Fruit fly (Drosophila melanogaster) whole organism, embryonic: ENCODE results near the gene CG7582.

Experiments
- Abd-B ChIP-seq: fragments of 200-800 bp; sonication (Bioruptor generic); optimal IDR thresholded peaks from 2 replicates; lab custom pipeline; 2018; ENCODE audit warnings: missing biosample characterization, mild to moderate bottlenecking, missing genetic modification characterization, moderate library complexity
- Aef1 ChIP-seq: fragments of 200-800 bp; sonication (Bioruptor generic); IDR thresholded peaks from 3 replicates; pipeline ENCODE4 v1.3.6; 2022; ENCODE audit warnings: missing biosample characterization, missing genetic modification characterization
- Bdp1 ChIP-seq: fragments of 200-800 bp; sonication (Bioruptor generic); optimal IDR thresholded peaks from 3 replicates; lab custom pipeline; 2016; ENCODE audit warnings: missing biosample characterization, missing genetic modification characterization
- Blimp-1 ChIP-seq: fragments of 200-800 bp; sonication (Bioruptor generic); optimal IDR thresholded peaks from 3 replicates; lab custom pipeline; 2018; ENCODE audit warnings: missing biosample characterization, missing genetic modification characterization, mild to moderate bottlenecking, moderate library complexity, missing genetic modification reagents
- CG10321 ChIP-seq: fragments of 200-800 bp; sonication (Bioruptor generic); IDR thresholded peaks from 2 replicates; pipeline ENCODE4 v1.3.6; 2022; ENCODE audit warnings: missing biosample characterization, missing genetic modification characterization
- CG11247 ChIP-seq: fragments of 200-800 bp; sonication (Bioruptor generic); IDR thresholded peaks from 2 replicates; pipeline ENCODE4 v1.3.6; 2022; ENCODE audit warnings: missing biosample characterization, missing genetic modification characterization
- CG11695 ChIP-seq: fragments of 200-800 bp; sonication (Bioruptor generic); IDR thresholded peaks from 3 replicates; pipeline ENCODE4 v1.3.6; 2022; ENCODE audit warnings: missing biosample characterization, missing genetic modification characterization
- CG12942 ChIP-seq: fragments of 200-800 bp; sonication (Bioruptor generic); optimal IDR thresholded peaks from 3 replicates; lab custom pipeline; 2016; ENCODE audit warnings: missing biosample characterization, missing genetic modification characterization
- CG14441 ChIP-seq: fragments of 200-800 bp; sonication (Bioruptor generic); IDR thresholded peaks from 2 replicates; pipeline ENCODE4 v1.3.6; 2022; ENCODE audit warnings: missing biosample characterization, missing genetic modification characterization
- CG15601 ChIP-seq: fragments of 200-800 bp; sonication (Bioruptor generic); optimal IDR thresholded peaks from 3 replicates; lab custom pipeline; 2019; ENCODE audit warnings: missing biosample characterization, mild to moderate bottlenecking, missing genetic modification characterization, moderate library complexity
- CG1602 ChIP-seq: fragments of 200-800 bp; sonication (Bioruptor generic); optimal IDR thresholded peaks from 3 replicates; lab custom pipeline; 2016; ENCODE audit warnings: missing biosample characterization, missing genetic modification characterization
- CG1603 ChIP-seq: fragments of 200-800 bp; sonication (Bioruptor generic); optimal IDR thresholded peaks from 2 replicates; lab custom pipeline; 2019; ENCODE audit warnings: missing biosample characterization, mild to moderate bottlenecking, missing genetic modification characterization, moderate library complexity
- CG30403 ChIP-seq: fragments of 200-800 bp; sonication (Bioruptor generic); optimal IDR thresholded peaks from 3 replicates; lab custom pipeline; 2016; ENCODE audit warnings: missing biosample characterization, missing genetic modification characterization
- CG31441 ChIP-seq: fragments of 200-800 bp; sonication (Bioruptor generic); IDR thresholded peaks from 2 replicates; pipeline ENCODE4 v1.3.6; 2022; ENCODE audit warnings: missing biosample characterization, missing genetic modification characterization
- CG6254 ChIP-seq: fragments of 200-800 bp; sonication (Bioruptor generic); optimal IDR thresholded peaks from 3 replicates; lab custom pipeline; 2017; ENCODE audit warnings: mild to moderate bottlenecking, missing biosample characterization, missing genetic modification reagents, missing genetic modification characterization
- CG6689 ChIP-seq: fragments of 200-800 bp; sonication (Bioruptor generic); IDR thresholded peaks from 2 replicates; pipeline ENCODE4 v1.3.6; 2022; ENCODE audit warnings: missing biosample characterization, missing genetic modification characterization
- CG8388 ChIP-seq: fragments of 200-800 bp; sonication (Bioruptor generic); optimal IDR thresholded peaks from 2 replicates; lab custom pipeline; 2019; ENCODE audit warnings: missing biosample characterization, mild to moderate bottlenecking, missing genetic modification characterization, moderate library complexity
- Ets65A ChIP-seq: fragments of 200-800 bp; sonication (Bioruptor generic); peaks from one replicate; lab custom pipeline; 2016; ENCODE audit warnings: missing biosample characterization, missing genetic modification characterization
- Fer3 ChIP-seq: fragments of 200-800 bp; sonication (Bioruptor generic); optimal IDR thresholded peaks from 2 replicates; lab custom pipeline; 2018; ENCODE audit warnings: missing biosample characterization, mild to moderate bottlenecking, missing genetic modification characterization, moderate library complexity
- H2.0 ChIP-seq: fragments of 200-800 bp; sonication (Bioruptor generic); IDR thresholded peaks from 2 replicates; pipeline ENCODE4 v1.3.6; 2022; ENCODE audit warnings: missing biosample characterization, missing genetic modification characterization
- HLH3B ChIP-seq: fragments of 200-800 bp; sonication (Bioruptor generic); IDR thresholded peaks from 2 replicates; pipeline ENCODE4 v1.3.6; 2022; ENCODE audit warnings: missing biosample characterization, missing genetic modification characterization
- HLHmδ ChIP-seq: fragments of 200-800 bp; sonication (Bioruptor generic); optimal IDR thresholded peaks from 2 replicates; lab custom pipeline; 2018; ENCODE audit warnings: missing biosample characterization, mild to moderate bottlenecking, missing genetic modification characterization, moderate library complexity
- Hr51 ChIP-seq, 2 experiments: fragments of 200-800 bp; sonication (Bioruptor generic); optimal IDR thresholded peaks; 2 replicates in 1 of 2; 3 replicates in 1 of 2; lab custom pipeline; 2016 to 2018; ENCODE audit warnings: missing biosample characterization in 2 of 2, missing genetic modification characterization in 2 of 2, mild to moderate bottlenecking in 1 of 2, moderate library complexity in 1 of 2
- Hr78 ChIP-seq, 2 experiments: fragments of 200-800 bp in 1 of 2; fragments of >200 bp in 1 of 2; sonication (Bioruptor generic) in 1 of 2; optimal IDR thresholded peaks; 2 replicates each; lab custom pipeline; 2017 to 2019; ENCODE audit warnings: missing biosample characterization in 2 of 2, missing genetic modification characterization in 2 of 2, mild to moderate bottlenecking in 1 of 2, moderate library complexity in 1 of 2
- Myb ChIP-seq: fragments of 200-800 bp; sonication (Bioruptor generic); optimal IDR thresholded peaks from 2 replicates; lab custom pipeline; 2016; ENCODE audit warnings: missing biosample characterization, missing genetic modification characterization
- Nf-YA ChIP-seq: fragments of 200-800 bp; sonication (Bioruptor generic); IDR thresholded peaks from 2 replicates; pipeline ENCODE4 v1.3.6; 2022; ENCODE audit warnings: missing biosample characterization, missing genetic modification characterization
- Six4 ChIP-seq: fragments of 200-800 bp; sonication (Bioruptor generic); optimal IDR thresholded peaks from 2 replicates; lab custom pipeline; 2016; ENCODE audit warnings: missing biosample characterization, missing genetic modification characterization
- Ssrp ChIP-seq: fragments of 200-800 bp; sonication (Bioruptor generic); optimal IDR thresholded peaks from 2 replicates; lab custom pipeline; 2018; ENCODE audit warnings: missing biosample characterization, mild to moderate bottlenecking, missing genetic modification characterization, moderate library complexity
- Stat92E ChIP-seq, 3 experiments: fragments of >200 bp in 2 of 3; fragments of 200-800 bp in 1 of 3; sonication (Bioruptor generic) in 1 of 3; optimal IDR thresholded peaks; 2 replicates each; lab custom pipeline; 2017 to 2019; ENCODE audit warnings: missing biosample characterization in 3 of 3, missing genetic modification characterization in 3 of 3, mild to moderate bottlenecking in 1 of 3, moderate library complexity in 1 of 3
- Xbp1 ChIP-seq: fragments of 200-800 bp; sonication (Bioruptor generic); optimal IDR thresholded peaks from 3 replicates; lab custom pipeline; 2016; ENCODE audit warnings: missing biosample characterization, mild to moderate bottlenecking, missing genetic modification characterization
- ase ChIP-seq: fragments of 200-800 bp; sonication (Bioruptor generic); IDR thresholded peaks from 3 replicates; pipeline ENCODE4 v1.3.6; 2022; ENCODE audit warnings: missing biosample characterization, missing genetic modification characterization
- croc ChIP-seq: fragments of 200-800 bp; sonication (Bioruptor generic); conservative IDR thresholded peaks from 3 replicates; pipeline ENCODE4 v1.3.6; 2022; ENCODE audit warnings: missing biosample characterization, missing genetic modification characterization
- dan ChIP-seq: fragments of 200-800 bp; sonication (Bioruptor generic); IDR thresholded peaks from 2 replicates; pipeline ENCODE4 v1.3.6; 2022; ENCODE audit warnings: missing biosample characterization, missing genetic modification characterization
- dmrt99B ChIP-seq: fragments of 200-800 bp; sonication (Bioruptor generic); optimal IDR thresholded peaks from 2 replicates; lab custom pipeline; 2018; ENCODE audit warnings: missing biosample characterization, mild to moderate bottlenecking, missing genetic modification characterization, moderate library complexity
- esg ChIP-seq: fragments of 200-800 bp; sonication (Bioruptor generic); conservative IDR thresholded peaks from 2 replicates; pipeline ENCODE4 v1.3.6; 2022; ENCODE audit warnings: missing biosample characterization, missing genetic modification characterization
- fd96Cb ChIP-seq: fragments of 200-800 bp; sonication (Bioruptor generic); optimal IDR thresholded peaks from 2 replicates; lab custom pipeline; 2018; ENCODE audit warnings: missing biosample characterization, mild to moderate bottlenecking, missing genetic modification characterization, moderate library complexity
- maf-S ChIP-seq: fragments of 200-800 bp; sonication (Bioruptor generic); optimal IDR thresholded peaks from 2 replicates; lab custom pipeline; 2016; ENCODE audit warnings: missing biosample characterization, missing genetic modification characterization
- onecut ChIP-seq: fragments of 200-800 bp; sonication (Bioruptor generic); IDR thresholded peaks from 2 replicates; pipeline ENCODE4 v1.3.6; 2022; ENCODE audit warnings: missing biosample characterization, missing genetic modification characterization
- pan ChIP-seq, 4 experiments: fragments of >200 bp in 3 of 4; fragments of 200-800 bp in 1 of 4; sonication (Bioruptor generic) in 1 of 4; optimal IDR thresholded peaks in 3 of 4; IDR thresholded peaks in 1 of 4; 2 replicates each; pipeline versions ENCODE4 v1.3.6 to Lab custom; 2017 to 2022; ENCODE audit warnings: missing biosample characterization in 2 of 4, missing genetic modification characterization in 2 of 4, mixed read lengths in 1 of 4
- pum ChIP-seq: fragments of 200-800 bp; sonication (Bioruptor generic); optimal IDR thresholded peaks from 2 replicates; lab custom pipeline; 2016; ENCODE audit warnings: missing biosample characterization, missing genetic modification characterization
- ro ChIP-seq: fragments of 200-800 bp; sonication (Bioruptor generic); IDR thresholded peaks from 2 replicates; pipeline ENCODE4 v1.3.6; 2022; ENCODE audit warnings: missing biosample characterization, missing genetic modification characterization
- row ChIP-seq: fragments of 200-800 bp; sonication (Bioruptor generic); IDR thresholded peaks from 3 replicates; pipeline ENCODE4 v1.3.6; 2022; ENCODE audit warnings: missing biosample characterization, missing genetic modification characterization
- salm ChIP-seq: fragments of 200-800 bp; sonication (Bioruptor generic); optimal IDR thresholded peaks from 2 replicates; lab custom pipeline; 2018; ENCODE audit warnings: missing biosample characterization, mild to moderate bottlenecking, missing genetic modification characterization
- sens ChIP-seq: fragments of 200-800 bp; sonication (Bioruptor generic); peaks from one replicate; lab custom pipeline; 2016; ENCODE audit warnings: missing biosample characterization, missing genetic modification characterization
- seq ChIP-seq: fragments of 200-800 bp; sonication (Bioruptor generic); IDR thresholded peaks from 2 replicates; pipeline ENCODE4 v1.3.6; 2022; ENCODE audit warnings: missing biosample characterization, missing genetic modification characterization
- sima ChIP-seq: fragments of 200-800 bp; sonication (Bioruptor generic); optimal IDR thresholded peaks from 2 replicates; lab custom pipeline; 2016; ENCODE audit warnings: missing biosample characterization, missing genetic modification characterization
- ttk ChIP-seq: fragments of 200-800 bp; sonication (Bioruptor generic); IDR thresholded peaks from 2 replicates; pipeline ENCODE4 v2.1.2; 2022; ENCODE audit warnings: missing biosample characterization, missing genetic modification characterization

The CG7582 gene

DNA sequence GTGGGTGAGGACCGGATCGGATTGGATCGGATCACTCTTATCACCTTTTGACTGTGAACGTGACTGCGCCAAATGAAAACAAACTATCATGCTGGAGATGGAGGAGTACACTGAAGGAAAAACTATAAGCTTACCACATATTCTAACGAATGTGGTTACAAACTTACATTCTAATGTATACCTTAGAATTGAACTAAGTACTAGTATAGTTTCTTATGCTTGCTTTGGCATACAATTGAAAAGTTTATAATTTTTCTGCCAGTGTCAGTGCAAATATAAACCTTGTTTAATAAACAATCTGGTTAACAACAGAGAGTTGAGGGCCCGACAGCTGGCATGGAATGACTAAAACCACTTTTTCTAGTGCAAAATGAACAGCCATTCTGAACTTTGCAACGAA, 35.4 kb upstream of the CG7582 start (continued):
- TF ChIP-seq croc (GFP tag; lab: Robert Waterston, UW) = peak; percentile 21; the same call in 1 of the 3 replicates
- TF ChIP-seq CG14441 = no peak
- TF ChIP-seq Myb (GFP tag; lab: Kevin White, UChicago) = no peak
- TF ChIP-seq row (GFP tag; lab: Robert Waterston, UW) = peak; percentile 47
- TF ChIP-seq H2.0 (GFP tag; lab: Robert Waterston, UW) = peak; percentile 42; the same call in 1 of the 2 replicates
- TF ChIP-seq HLHmδ = no peak
- TF ChIP-seq dmrt99B = peak; percentile 74
- TF ChIP-seq Stat92E (GFP tag; optimal IDR thresholded peaks at IDR 0.05; lab: Kevin White, UChicago) = no peak
- peak; percentile 48 for TF ChIP-seq Ssrp (tag; lab: Kevin White, UChicago)
- peak; percentile 53 for TF ChIP-seq CG8388 (GFP tag; lab: Kevin White, UChicago)
- TF ChIP-seq CG11695 = no peak
- TF ChIP-seq Fer3 (tag; lab: Kevin White, UChicago) = peak; percentile 3
- TF ChIP-seq CG12942 (GFP tag; lab: Kevin White, UChicago) = peak; percentile 14
- peak; percentile 49 for TF ChIP-seq CG30403 (GFP tag; lab: Kevin White, UChicago)
- no peak for TF ChIP-seq CG1602 (GFP tag; lab: Kevin White, UChicago)
- peak; percentile 14 for TF ChIP-seq Ets65A (GFP tag; lab: Kevin White, UChicago)
- TF ChIP-seq Nf-YA = 0 out of 2 replicates have a peak, but pooled peaks have one; percentile 19
- peak; percentile 32 for TF ChIP-seq salm (tag; lab: Kevin White, UChicago)
- peak; percentile 0 for TF ChIP-seq CG15601 (tag; lab: Kevin White, UChicago)
- no peak for TF ChIP-seq CG11247 (GFP tag; lab: Robert Waterston, UW)
- no peak for TF ChIP-seq dan (GFP tag; lab: Robert Waterston, UW)
- peak; percentile 45 for TF ChIP-seq fd96Cb
- TF ChIP-seq pum = peak; percentile 6
- TF ChIP-seq CG31441 = no peak
- TF ChIP-seq sima (GFP tag; lab: Kevin White, UChicago) = no peak
- TF ChIP-seq CG6254 (GFP tag; lab: Kevin White, UChicago) = no peak
- no peak for TF ChIP-seq Bdp1 (GFP tag; lab: Kevin White, UChicago)
- TF ChIP-seq Blimp-1 (GFP tag; lab: Kevin White, UChicago) = peak; percentile 43
- TF ChIP-seq Aef1 = no peak
- peak; percentile 5 for TF ChIP-seq Six4 (GFP tag; lab: Kevin White, UChicago)
- TF ChIP-seq Xbp1 (GFP tag; lab: Kevin White, UChicago) = peak; percentile 29
- 0 out of 2 replicates have a peak, but pooled peaks have one; percentile 22 for TF ChIP-seq CG6689
- TF ChIP-seq pan (optimal IDR thresholded peaks at IDR 0.05; lab: Kevin White, UChicago) = no peak
- TF ChIP-seq pan (GFP tag; optimal IDR thresholded peaks at IDR 0.05 in 1 of 2, IDR thresholded peaks at IDR 0.05 in 1 of 2) = peak in 1 of 2 experiments; percentile 25
- TF ChIP-seq Hr78 (GFP tag; optimal IDR thresholded peaks at IDR 0.05; lab: Kevin White, UChicago) = peak in 1 of 2 experiments; percentile 31
- peak; percentile 64 for TF ChIP-seq ttk (GFP tag; lab: Robert Waterston, UW)
- peak; percentile 59 for TF ChIP-seq CG1603 (tag; lab: Kevin White, UChicago)
- TF ChIP-seq HLH3B (GFP tag; lab: Robert Waterston, UW) = peak; percentile 43
- TF ChIP-seq ase = peak; percentile 34; the same call in 1 of the 3 replicates
- peak in 1 of 2 experiments; percentile 36 for TF ChIP-seq Hr51 (GFP tag; optimal IDR thresholded peaks at IDR 0.05; lab: Kevin White, UChicago)
- peak; percentile 43 for TF ChIP-seq esg
- peak; percentile 69 for TF ChIP-seq sens (GFP tag; lab: Kevin White, UChicago)
- no peak for TF ChIP-seq ro (GFP tag; lab: Robert Waterston, UW)
- peak; percentile 9; the same call in 1 of the 2 replicates for TF ChIP-seq onecut (GFP tag; lab: Robert Waterston, UW)
- no peak for TF ChIP-seq CG10321 (GFP tag; lab: Robert Waterston, UW)
- peak; percentile 4 for TF ChIP-seq maf-S (GFP tag; lab: Kevin White, UChicago)
- TF ChIP-seq Abd-B = no peak
- no peak for TF ChIP-seq seq (GFP tag; lab: Robert Waterston, UW)
